Fruit fly (Drosophila melanogaster): ENCODE data around the gene Uqcc1.
A peak's percentile ranks its signal among the peaks of the same experiment; 100 is the strongest.

Uqcc1 gene

DNA sequence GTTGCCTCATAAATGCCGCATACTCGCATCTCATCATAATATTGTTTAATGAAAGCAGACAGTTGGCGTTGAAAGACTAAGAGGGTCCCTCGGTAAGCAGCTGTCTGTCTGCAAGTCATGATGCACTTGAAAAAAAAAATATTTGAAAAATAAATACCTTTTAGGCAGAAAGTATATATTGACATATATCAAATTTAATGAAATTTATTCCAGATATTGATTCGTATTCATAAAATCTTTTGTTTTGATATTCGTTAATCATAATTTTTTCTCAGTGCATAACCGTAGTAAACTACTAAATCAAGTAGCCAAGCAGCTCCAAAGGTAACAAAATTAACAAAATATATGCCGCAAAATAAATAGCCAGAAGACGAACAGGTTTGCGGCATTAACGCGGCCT lies 43.9 kb upstream of the Uqcc1 start:
- TF ChIP-seq Hr39 (GFP tag; optimal IDR thresholded peaks at IDR 0.05) (no peak), CG6808 (GFP tag; optimal IDR thresholded peaks at IDR 0.05) (no peak), CG7368 (GFP tag; optimal IDR thresholded peaks at IDR 0.05) (no peak), fkh (GFP tag; optimal IDR thresholded peaks at IDR 0.05) (no peak), Gug (GFP tag; IDR thresholded peaks at IDR 0.05) (no peak), CG34406 (GFP tag; optimal IDR thresholded peaks at IDR 0.05) (no peak), Ets21C (GFP tag; optimal IDR thresholded peaks at IDR 0.05) (no peak), CG6854 (GFP tag; optimal IDR thresholded peaks at IDR 0.05) (no peak), acj6 (GFP tag; optimal IDR thresholded peaks at IDR 0.05) (no peak), CG6163 (GFP tag; IDR thresholded peaks at IDR 0.05) (peak; percentile 47; the same call in 1 of the 3 replicates), CG1621 (tag; optimal IDR thresholded peaks at IDR 0.05) (no peak), dsx (GFP tag; optimal IDR thresholded peaks at IDR 0.05; ENCODE audit: poor library complexity, severe bottlenecking) (no peak), salr (GFP tag; optimal IDR thresholded peaks at IDR 0.05) (no peak), cyc (GFP tag; optimal IDR thresholded peaks at IDR 0.05) (no peak), CG8119 (GFP tag; IDR thresholded peaks at IDR 0.05) (0 out of 3 replicates have a peak, but pooled peaks have one; percentile 20), achi (GFP tag; optimal IDR thresholded peaks at IDR 0.05) (no peak), esn (GFP tag; optimal IDR thresholded peaks at IDR 0.05) (peak; percentile 9), Eip78C (GFP tag) (peak; percentile 77), CG9139 (GFP tag; optimal IDR thresholded peaks at IDR 0.05) (no peak), fd85E (GFP tag; optimal IDR thresholded peaks at IDR 0.05) (no peak), vri (GFP tag; optimal IDR thresholded peaks at IDR 0.05) (no peak), dac (GFP tag; optimal IDR thresholded peaks at IDR 0.05) (no peak), Sox14 (GFP tag; optimal IDR thresholded peaks at IDR 0.05) (no peak), CG10669 (GFP tag; optimal IDR thresholded peaks at IDR 0.05) (peak; percentile 11), Eip93F (GFP tag; optimal IDR thresholded peaks at IDR 0.05) (no peak), CG32006 (GFP tag; optimal IDR thresholded peaks at IDR 0.05) (peak; percentile 10), Hr4 (GFP tag; optimal IDR thresholded peaks at IDR 0.05) (peak; percentile 30), CG10631 (GFP tag; optimal IDR thresholded peaks at IDR 0.05) (peak; percentile 50), CG11902 (GFP tag; optimal IDR thresholded peaks at IDR 0.05) (no peak), ss (GFP tag; optimal IDR thresholded peaks at IDR 0.05) (peak in 1 of 2 experiments; percentile 19), CG8632 (GFP tag; optimal IDR thresholded peaks at IDR 0.05) (no peak), CG4318 (GFP tag; optimal IDR thresholded peaks at IDR 0.05) (no peak), pdm3 (GFP tag; optimal IDR thresholded peaks at IDR 0.05) (no peak), CG3919 (GFP tag; optimal IDR thresholded peaks at IDR 0.05) (peak; percentile 6), topi (GFP tag; optimal IDR thresholded peaks at IDR 0.05) (no peak), eg (GFP tag; IDR thresholded peaks at IDR 0.05) (peak; percentile 69; the same call in 2 of the 3 replicates), spab (GFP tag; optimal IDR thresholded peaks at IDR 0.05) (no peak), Ets96B (tag; optimal IDR thresholded peaks at IDR 0.05) (no peak), CG6792 (GFP tag; optimal IDR thresholded peaks at IDR 0.05) (no peak), CG11294 (GFP tag; IDR thresholded peaks at IDR 0.05) (no peak), OdsH (GFP tag; optimal IDR thresholded peaks at IDR 0.05) (peak; percentile 2), CG6276 (GFP tag; optimal IDR thresholded peaks at IDR 0.05) (no peak), Sox102F (GFP tag; optimal IDR thresholded peaks at IDR 0.05) (no peak), Smox (GFP tag; optimal IDR thresholded peaks at IDR 0.05) (no peak), net (GFP tag; optimal IDR thresholded peaks at IDR 0.05) (no peak), CG11762 (GFP tag; optimal IDR thresholded peaks at IDR 0.05; ENCODE audit: insufficient read depth) (no peak), Blimp-1 (GFP tag; optimal IDR thresholded peaks at IDR 0.05) (no peak), CG3032 (tag; optimal IDR thresholded peaks at IDR 0.05) (peak; percentile 42), lz (GFP tag; optimal IDR thresholded peaks at IDR 0.05) (no peak), Sox15 (GFP tag; optimal IDR thresholded peaks at IDR 0.05) (no peak), CG16779 (tag; optimal IDR thresholded peaks at IDR 0.05) (no peak), CG8319 (GFP tag; optimal IDR thresholded peaks at IDR 0.05) (no peak), Lpt (GFP tag; optimal IDR thresholded peaks at IDR 0.05) (no peak)
